Fruit fly (Drosophila melanogaster): ENCODE data around the gene CG42654.
A peak's percentile ranks its signal among the peaks of the same experiment; 100 is the strongest.

The CG42654 gene

dm6 chr3L:19904411-19905135, 49.8 kb downstream of the CG42654 start:
- TF ChIP-seq lz (GFP tag; optimal IDR thresholded peaks at IDR 0.05) = no peak
- no peak for TF ChIP-seq CG8319 (GFP tag; optimal IDR thresholded peaks at IDR 0.05)
- TF ChIP-seq ss (GFP tag; optimal IDR thresholded peaks at IDR 0.05) = peak; percentile 19 to 29
- TF ChIP-seq Eip78C (GFP tag) = peak; percentile 14
- peak; percentile 2 for TF ChIP-seq dsx (GFP tag; optimal IDR thresholded peaks at IDR 0.05; ENCODE audit: poor library complexity, severe bottlenecking)
- peak; percentile 1 for TF ChIP-seq CG16779 (tag; optimal IDR thresholded peaks at IDR 0.05)
- no peak for TF ChIP-seq Sox14 (GFP tag; optimal IDR thresholded peaks at IDR 0.05)
- peak; percentile 20 for TF ChIP-seq fkh (GFP tag; optimal IDR thresholded peaks at IDR 0.05)
- no peak for TF ChIP-seq Eip75B (GFP tag; optimal IDR thresholded peaks at IDR 0.05)
- peak; percentile 45; the same call in 1 of the 3 replicates for TF ChIP-seq CG8119 (GFP tag; IDR thresholded peaks at IDR 0.05)

Measured in whole organism, prepupa.